Worm (Caenorhabditis elegans) whole organism, mixed stage, embryonic: Measurements from ENCODE around the gene C42D8.9.

Source experiments
- ces-1 ChIP-seq: fragments of 150-350 bp; optimal IDR thresholded peaks from 2 replicates; lab custom pipeline; 2014; ENCODE audit warnings: missing biosample characterization, missing genetic modification reagents, missing genetic modification characterization
- elt-1 ChIP-seq: sonication (generic microtip); optimal IDR thresholded peaks from 2 replicates; lab custom pipeline; 2017; ENCODE audit warnings: missing genetic modification characterization, mild to moderate bottlenecking, missing compliant biosample characterization, antibody characterized with exemption, moderate library complexity, borderline replicate concordance; ENCODE audit not compliant: insufficient read depth
- elt-3 ChIP-seq: fragments of 150-350 bp; optimal IDR thresholded peaks from 2 replicates; lab custom pipeline; 2014; ENCODE audit warnings: missing biosample characterization, missing genetic modification characterization
- flh-1 ChIP-seq: fragments of 200-800 bp; sonication (Bioruptor generic); optimal IDR thresholded peaks from 2 replicates; lab custom pipeline; 2018; ENCODE audit warnings: mild to moderate bottlenecking, missing genetic modification characterization, moderate library complexity, missing compliant biosample characterization
- lin-13 ChIP-seq: fragments of 150-350 bp; optimal IDR thresholded peaks from 2 replicates; lab custom pipeline; 2014; ENCODE audit warnings: missing biosample characterization, missing genetic modification characterization
- lsy-2 ChIP-seq: fragments of 150-350 bp; optimal IDR thresholded peaks from 2 replicates; lab custom pipeline; 2014; ENCODE audit warnings: missing biosample characterization, missing genetic modification characterization
- unc-39 ChIP-seq: fragments of 150-350 bp; optimal IDR thresholded peaks from 2 replicates; lab custom pipeline; 2014; ENCODE audit warnings: missing biosample characterization, missing genetic modification characterization
- unc-62 ChIP-seq: fragments of 150-350 bp; optimal IDR thresholded peaks from 2 replicates; lab custom pipeline; 2014; ENCODE audit warnings: missing biosample characterization, missing genetic modification reagents, missing genetic modification characterization
- zip-8 ChIP-seq: fragments of 150-350 bp; optimal IDR thresholded peaks from 2 replicates; lab custom pipeline; 2014; ENCODE audit warnings: missing biosample characterization, missing genetic modification characterization

DNA sequence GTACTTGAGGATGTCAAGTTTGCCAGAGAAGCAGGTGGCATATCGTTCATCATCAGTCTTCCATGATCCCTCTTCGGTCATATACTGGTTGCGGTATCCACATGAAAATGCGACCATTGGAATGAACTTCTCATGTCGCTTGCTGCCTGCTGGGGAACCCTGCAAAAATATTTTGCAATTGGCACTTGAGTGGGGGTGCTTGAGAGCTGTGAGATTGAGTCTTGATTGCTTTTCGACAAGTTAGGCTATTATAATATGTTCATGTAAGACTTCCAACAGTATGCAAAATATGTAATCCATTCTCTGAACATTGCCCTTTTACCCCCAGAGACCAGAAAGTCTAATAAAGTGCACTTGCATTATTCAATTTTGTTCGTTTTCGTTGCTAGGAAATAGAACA, 9.3 kb upstream of the C42D8.9 start:
- TF ChIP-seq lsy-2 (tag; lab: Kevin White, UChicago) (no peak), zip-8 (tag; lab: Kevin White, UChicago) (no peak), flh-1 (no peak), elt-1 (tag; lab: Kevin White, UChicago) (no peak), elt-3 (tag; lab: Kevin White, UChicago) (no peak), lin-13 (tag; lab: Kevin White, UChicago) (no peak), unc-39 (tag; lab: Kevin White, UChicago) (no peak), unc-62 (no peak), ces-1 (GFP tag; lab: Kevin White, UChicago) (no peak)
